Worm (Caenorhabditis elegans) whole organism, mixed stage, embryonic: ENCODE results near the gene lect-2.

ENCODE experiments used
- M03D4.4 ChIP-seq: sonication (generic microtip); optimal IDR thresholded peaks from 2 replicates; lab custom pipeline; 2017; ENCODE audit warnings: mild to moderate bottlenecking, missing genetic modification characterization, missing compliant biosample characterization
- bed-3 ChIP-seq: fragments of 200-800 bp; sonication (Bioruptor generic); optimal IDR thresholded peaks from 3 replicates; lab custom pipeline; 2018; ENCODE audit warnings: mild to moderate bottlenecking, missing genetic modification characterization, moderate library complexity, missing compliant biosample characterization
- blmp-1 ChIP-seq: fragments of 150-350 bp; optimal IDR thresholded peaks from 2 replicates; lab custom pipeline; 2014; ENCODE audit warnings: missing biosample characterization, missing genetic modification characterization
- ceh-39 ChIP-seq: fragments of 150-350 bp; optimal IDR thresholded peaks from 2 replicates; lab custom pipeline; 2014; ENCODE audit warnings: missing biosample characterization, missing genetic modification characterization
- ceh-43 ChIP-seq: fragments of 200-800 bp; sonication (Bioruptor generic); optimal IDR thresholded peaks from 2 replicates; lab custom pipeline; 2018; ENCODE audit warnings: mild to moderate bottlenecking, missing genetic modification characterization, moderate library complexity, missing compliant biosample characterization
- ceh-83 ChIP-seq: fragments of 200-800 bp; sonication (Bioruptor generic); optimal IDR thresholded peaks from 2 replicates; lab custom pipeline; 2018; ENCODE audit warnings: mild to moderate bottlenecking, missing genetic modification characterization, missing compliant biosample characterization
- ces-1 ChIP-seq: fragments of 150-350 bp; optimal IDR thresholded peaks from 2 replicates; lab custom pipeline; 2014; ENCODE audit warnings: missing biosample characterization, missing genetic modification reagents, missing genetic modification characterization
- cnd-1 ChIP-seq: fragments of 200-800 bp; sonication (Bioruptor generic); optimal IDR thresholded peaks from 2 replicates; lab custom pipeline; 2018; ENCODE audit warnings: mild to moderate bottlenecking, missing genetic modification characterization, missing compliant biosample characterization
- drap-1 ChIP-seq: fragments of 200-800 bp; sonication (Bioruptor generic); optimal IDR thresholded peaks from 3 replicates; lab custom pipeline; 2018; ENCODE audit warnings: mild to moderate bottlenecking, missing genetic modification characterization, missing compliant biosample characterization
- elt-1 ChIP-seq: sonication (generic microtip); optimal IDR thresholded peaks from 2 replicates; lab custom pipeline; 2017; ENCODE audit warnings: missing genetic modification characterization, mild to moderate bottlenecking, missing compliant biosample characterization, antibody characterized with exemption, moderate library complexity, borderline replicate concordance; ENCODE audit not compliant: insufficient read depth
- elt-3 ChIP-seq: fragments of 150-350 bp; optimal IDR thresholded peaks from 2 replicates; lab custom pipeline; 2014; ENCODE audit warnings: missing biosample characterization, missing genetic modification characterization
- flh-1 ChIP-seq: fragments of 200-800 bp; sonication (Bioruptor generic); optimal IDR thresholded peaks from 2 replicates; lab custom pipeline; 2018; ENCODE audit warnings: mild to moderate bottlenecking, missing genetic modification characterization, moderate library complexity, missing compliant biosample characterization
- ham-2 ChIP-seq: fragments of 200-800 bp; sonication (Bioruptor generic); optimal IDR thresholded peaks from 2 replicates; lab custom pipeline; 2018; ENCODE audit warnings: mild to moderate bottlenecking, missing genetic modification characterization, missing compliant biosample characterization
- hlh-1 ChIP-seq: fragments of 150-350 bp; optimal IDR thresholded peaks from 2 replicates; lab custom pipeline; 2014; ENCODE audit warnings: missing biosample characterization, missing genetic modification reagents, missing genetic modification characterization
- lin-13 ChIP-seq: fragments of 150-350 bp; optimal IDR thresholded peaks from 2 replicates; lab custom pipeline; 2014; ENCODE audit warnings: missing biosample characterization, missing genetic modification characterization
- lin-32 ChIP-seq: fragments of 200-800 bp; sonication (Bioruptor generic); optimal IDR thresholded peaks from 2 replicates; lab custom pipeline; 2018; ENCODE audit warnings: mild to moderate bottlenecking, missing genetic modification characterization, missing compliant biosample characterization
- lsy-2 ChIP-seq: fragments of 150-350 bp; optimal IDR thresholded peaks from 2 replicates; lab custom pipeline; 2014; ENCODE audit warnings: missing biosample characterization, missing genetic modification characterization
- mab-5 ChIP-seq: fragments of 150-350 bp; optimal IDR thresholded peaks from 2 replicates; lab custom pipeline; 2014; ENCODE audit warnings: missing biosample characterization, missing genetic modification characterization
- mep-1 ChIP-seq: fragments of 150-350 bp; optimal IDR thresholded peaks from 2 replicates; lab custom pipeline; 2017; ENCODE audit warnings: missing biosample characterization, missing genetic modification reagents, missing genetic modification characterization, inconsistent platforms
- mls-2 ChIP-seq: sonication (generic microtip); optimal IDR thresholded peaks from 2 replicates; lab custom pipeline; 2016; ENCODE audit warnings: mild to moderate bottlenecking, missing genetic modification characterization, moderate library complexity, missing compliant biosample characterization
- nhr-12 ChIP-seq: fragments of 150-350 bp; optimal IDR thresholded peaks from 2 replicates; lab custom pipeline; 2014; ENCODE audit warnings: missing biosample characterization, missing genetic modification characterization
- nhr-2 ChIP-seq: fragments of 150-350 bp; optimal IDR thresholded peaks from 2 replicates; lab custom pipeline; 2014; ENCODE audit warnings: missing biosample characterization, missing genetic modification characterization
- nhr-237 ChIP-seq: fragments of 150-350 bp; optimal IDR thresholded peaks from 2 replicates; lab custom pipeline; 2014; ENCODE audit warnings: missing biosample characterization, missing genetic modification characterization
- nhr-28 ChIP-seq: fragments of 150-350 bp; optimal IDR thresholded peaks from 2 replicates; lab custom pipeline; 2014; ENCODE audit warnings: missing biosample characterization, missing genetic modification characterization
- nhr-76 ChIP-seq: sonication (generic microtip); optimal IDR thresholded peaks from 2 replicates; lab custom pipeline; 2017; ENCODE audit warnings: missing biosample characterization, missing genetic modification characterization
- pha-4 ChIP-seq: fragments of 150-350 bp; optimal IDR thresholded peaks from 2 replicates; lab custom pipeline; 2018; ENCODE audit warnings: missing biosample characterization, missing genetic modification reagents, missing genetic modification characterization
- sem-2 ChIP-seq: fragments of 200-800 bp; sonication (Bioruptor generic); optimal IDR thresholded peaks from 2 replicates; lab custom pipeline; 2018; ENCODE audit warnings: mild to moderate bottlenecking, missing genetic modification characterization, missing compliant biosample characterization
- snpc-4 ChIP-seq: fragments of 150-350 bp; optimal IDR thresholded peaks from 2 replicates; lab custom pipeline; 2014; ENCODE audit warnings: missing biosample characterization, missing genetic modification characterization
- sptf-1 ChIP-seq: sonication (generic microtip); optimal IDR thresholded peaks from 2 replicates; lab custom pipeline; 2017; ENCODE audit warnings: mild to moderate bottlenecking, missing genetic modification characterization, moderate library complexity, missing compliant biosample characterization
- tbx-8 ChIP-seq: fragments of 200-800 bp; sonication (Bioruptor generic); optimal IDR thresholded peaks from 2 replicates; lab custom pipeline; 2018; ENCODE audit warnings: mild to moderate bottlenecking, missing genetic modification characterization, moderate library complexity, missing compliant biosample characterization
- unc-120 ChIP-seq: sonication (generic microtip); optimal IDR thresholded peaks from 2 replicates; lab custom pipeline; 2017; ENCODE audit warnings: missing genetic modification characterization, missing compliant biosample characterization; ENCODE audit not compliant: poor library complexity, severe bottlenecking
- unc-39 ChIP-seq: fragments of 150-350 bp; optimal IDR thresholded peaks from 2 replicates; lab custom pipeline; 2014; ENCODE audit warnings: missing biosample characterization, missing genetic modification characterization
- unc-62 ChIP-seq: fragments of 150-350 bp; optimal IDR thresholded peaks from 2 replicates; lab custom pipeline; 2014; ENCODE audit warnings: missing biosample characterization, missing genetic modification reagents, missing genetic modification characterization
- zip-8 ChIP-seq: fragments of 150-350 bp; optimal IDR thresholded peaks from 2 replicates; lab custom pipeline; 2014; ENCODE audit warnings: missing biosample characterization, missing genetic modification characterization
- ztf-11 ChIP-seq: fragments of 150-350 bp; optimal IDR thresholded peaks from 2 replicates; lab custom pipeline; 2014; ENCODE audit warnings: missing biosample characterization, missing genetic modification characterization

The lect-2 gene

DNA sequence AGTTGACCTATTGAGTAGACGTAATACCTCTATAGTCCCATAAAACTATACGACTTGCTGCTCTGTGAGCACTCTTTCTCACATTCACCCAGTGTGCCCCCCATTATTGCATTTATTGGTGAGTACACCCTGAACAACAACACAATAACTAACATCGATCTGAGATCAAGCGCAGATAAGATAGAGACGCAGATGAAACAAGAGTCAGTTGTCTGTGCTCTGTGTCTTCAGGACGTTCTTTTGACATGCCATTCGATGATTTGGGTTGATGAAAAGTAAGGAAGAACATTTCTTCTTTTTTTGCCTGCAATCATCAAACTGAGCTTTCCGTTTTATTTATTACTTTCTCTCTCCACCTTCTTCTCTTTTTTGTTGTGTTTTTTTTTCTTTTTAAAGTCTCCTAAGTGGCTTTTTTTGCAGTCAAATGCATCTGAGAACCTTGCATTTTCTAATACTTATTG, at the start of gene lect-2:
TSS of gene lect-2 (plus strand) at position 411 of the 461 bp plus-strand sequence.
- no peak for TF ChIP-seq ceh-43 (GFP tag; lab: Kevin White, UChicago)
- no peak for TF ChIP-seq bed-3
- no peak for TF ChIP-seq unc-39
- TF ChIP-seq drap-1 (GFP tag; lab: Kevin White, UChicago): no peak
- no peak for TF ChIP-seq ham-2 (GFP tag; lab: Kevin White, UChicago)
- TF ChIP-seq pha-4: no peak
- peak; percentile 35 for TF ChIP-seq nhr-2 (tag; lab: Kevin White, UChicago)
- no peak for TF ChIP-seq nhr-12
- TF ChIP-seq sptf-1 (tag; lab: Kevin White, UChicago): no peak
- peak; percentile 28 for TF ChIP-seq unc-62 (GFP tag; lab: Kevin White, UChicago)
- TF ChIP-seq flh-1 (GFP tag; lab: Kevin White, UChicago): no peak
- TF ChIP-seq cnd-1 (tag; lab: Kevin White, UChicago): no peak
- no peak for TF ChIP-seq blmp-1 (tag; lab: Kevin White, UChicago)
- TF ChIP-seq ztf-11 (tag; lab: Kevin White, UChicago): no peak
- no peak for TF ChIP-seq tbx-8 (GFP tag; lab: Kevin White, UChicago)
- peak; percentile 84 for TF ChIP-seq elt-1 (tag; lab: Kevin White, UChicago)
- peak; percentile 6 for TF ChIP-seq unc-120
- no peak for TF ChIP-seq nhr-28 (tag; lab: Kevin White, UChicago)
- no peak for TF ChIP-seq ceh-83 (GFP tag; lab: Kevin White, UChicago)
- no peak for TF ChIP-seq lsy-2 (tag; lab: Kevin White, UChicago)
- no peak for TF ChIP-seq mls-2 (tag; lab: Kevin White, UChicago)
- no peak for TF ChIP-seq nhr-76 (tag; lab: Kevin White, UChicago)
- no peak for TF ChIP-seq snpc-4 (tag; lab: Kevin White, UChicago)
- TF ChIP-seq mep-1: no peak
- no peak for TF ChIP-seq ceh-39 (tag; lab: Kevin White, UChicago)
- TF ChIP-seq lin-32 (GFP tag; lab: Kevin White, UChicago): no peak
- TF ChIP-seq hlh-1 (tag; lab: Kevin White, UChicago): peak; percentile 94
- no peak for TF ChIP-seq mab-5 (tag; lab: Kevin White, UChicago)
- no peak for TF ChIP-seq lin-13
- no peak for TF ChIP-seq elt-3 (tag; lab: Kevin White, UChicago)
- TF ChIP-seq zip-8 (tag; lab: Kevin White, UChicago): no peak
- TF ChIP-seq nhr-237 (tag; lab: Kevin White, UChicago): no peak
- TF ChIP-seq M03D4.4 (tag; lab: Kevin White, UChicago): no peak
- no peak for TF ChIP-seq sem-2
- no peak for TF ChIP-seq ces-1 (GFP tag; lab: Kevin White, UChicago)

DNA sequence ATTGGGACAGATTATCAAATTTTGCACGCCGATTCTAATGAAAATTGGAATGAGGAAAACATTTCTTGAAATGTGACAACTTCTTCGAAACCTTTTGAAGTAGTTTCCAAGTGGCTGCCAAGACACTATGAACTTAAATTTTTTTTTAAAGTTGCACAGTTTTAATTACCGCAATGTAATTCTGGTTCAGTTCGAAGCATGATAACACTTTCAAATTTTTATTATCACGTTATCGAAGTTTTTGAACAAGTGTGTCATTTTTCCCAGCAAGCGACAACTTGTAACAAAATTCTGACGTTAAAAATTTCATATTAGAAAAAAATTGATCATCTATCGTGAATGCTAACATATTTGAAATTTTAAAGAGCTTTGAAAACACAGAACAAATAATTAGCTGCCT, 47.8 kb upstream of the lect-2 start:
- TF ChIP-seq flh-1 (GFP tag; lab: Kevin White, UChicago) (no peak), elt-1 (tag; lab: Kevin White, UChicago) (no peak), nhr-2 (tag; lab: Kevin White, UChicago) (no peak), ceh-83 (GFP tag; lab: Kevin White, UChicago) (no peak), mls-2 (tag; lab: Kevin White, UChicago) (no peak), unc-62 (GFP tag; lab: Kevin White, UChicago) (no peak), bed-3 (no peak), pha-4 (no peak)
- TF ChIP-seq, all 35 proteins: peak for 0

DNA sequence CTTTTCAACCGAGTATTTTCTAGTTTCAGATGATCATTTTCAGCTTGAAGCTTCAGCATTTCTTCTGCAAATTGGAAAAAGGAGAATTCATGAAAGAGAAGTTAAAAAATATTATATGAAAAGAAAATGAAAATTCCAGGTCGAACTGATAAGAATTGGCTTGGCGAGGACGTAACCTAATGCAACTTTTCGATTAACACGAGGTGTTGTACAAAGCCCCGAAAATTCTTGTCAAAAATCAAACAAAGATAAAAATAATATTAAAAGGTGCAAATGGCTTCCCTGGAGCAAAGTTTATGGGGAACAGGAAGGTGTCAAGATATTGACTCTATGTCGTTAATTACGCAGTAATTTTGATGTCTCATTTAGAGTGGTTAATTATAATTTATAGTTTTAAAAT, 46.2 kb upstream of the lect-2 start:
- TF ChIP-seq nhr-28 (tag; lab: Kevin White, UChicago) (no peak), pha-4 (no peak), ceh-39 (tag; lab: Kevin White, UChicago) (no peak), mls-2 (tag; lab: Kevin White, UChicago) (no peak)

DNA sequence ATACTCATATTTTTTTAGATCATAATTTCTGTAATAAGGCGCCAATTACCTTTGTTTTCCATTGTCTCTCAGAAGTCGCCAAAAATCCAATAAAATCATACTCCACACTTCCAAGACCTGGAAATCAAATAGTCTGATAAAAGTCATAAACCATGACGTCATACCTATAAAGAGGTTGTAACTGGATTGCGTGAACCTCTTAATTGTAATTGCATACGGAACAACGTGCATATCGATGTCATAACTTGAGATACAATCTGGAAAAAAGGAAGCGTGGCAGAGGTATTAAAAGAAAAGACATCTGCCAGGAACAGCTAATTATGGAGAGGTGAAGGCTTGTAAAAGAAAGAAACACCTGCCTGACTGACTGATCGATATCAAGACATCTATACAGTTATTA, 45.4 kb upstream of the lect-2 start, which contains the start of gene F10C1.9:
TSS of gene F10C1.9 (minus strand) at position 197 of the 400 bp plus-strand sequence.
- TF ChIP-seq nhr-76 (tag; lab: Kevin White, UChicago) (no peak), zip-8 (tag; lab: Kevin White, UChicago) (peak; percentile 95), nhr-2 (tag; lab: Kevin White, UChicago) (peak; percentile 88)
- TF ChIP-seq, all 35 proteins: peak for 2
